Worm (Caenorhabditis elegans): ENCODE results near the gene F13B6.1.
A peak's percentile ranks its signal among the peaks of the same experiment; 100 is the strongest.

Gene F13B6.1

DNA sequence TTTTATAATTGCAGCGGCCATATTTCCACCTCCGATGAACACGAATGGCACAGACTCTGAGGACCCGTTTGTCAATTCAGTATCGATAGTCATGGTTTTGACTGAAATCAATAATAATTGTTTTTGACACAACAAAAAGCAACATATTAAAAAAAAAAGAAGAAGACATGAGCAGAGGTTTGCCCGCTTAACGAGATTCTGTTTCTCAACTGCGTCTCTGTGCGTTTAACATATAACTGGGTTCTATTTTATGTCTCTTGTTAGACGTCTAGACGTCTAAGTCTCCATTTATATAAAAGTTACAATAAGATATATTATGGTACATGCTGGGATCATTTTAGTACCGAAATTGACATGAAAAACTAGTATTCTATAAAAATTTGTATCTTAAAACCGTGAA, 20.9 kb downstream of the F13B6.1 start, which contains the start of gene pycr-4:
Gene pycr-4, minus strand, starts transcription at position 101 of the 400 bp plus-strand sequence.
- TF ChIP-seq Y95B8A.8 (GFP tag; IDR thresholded peaks at IDR 0.05) (no peak), hmg-1.2 (GFP tag; IDR thresholded peaks at IDR 0.05) (peak; percentile 36; the same call in 1 of the 2 replicates), lag-1 (GFP tag; IDR thresholded peaks at IDR 0.05) (no peak), lir-1 (GFP tag; conservative IDR thresholded peaks at IDR 0.05) (no peak), ztf-3 (GFP tag; optimal IDR thresholded peaks at IDR 0.05) (no peak)

DNA sequence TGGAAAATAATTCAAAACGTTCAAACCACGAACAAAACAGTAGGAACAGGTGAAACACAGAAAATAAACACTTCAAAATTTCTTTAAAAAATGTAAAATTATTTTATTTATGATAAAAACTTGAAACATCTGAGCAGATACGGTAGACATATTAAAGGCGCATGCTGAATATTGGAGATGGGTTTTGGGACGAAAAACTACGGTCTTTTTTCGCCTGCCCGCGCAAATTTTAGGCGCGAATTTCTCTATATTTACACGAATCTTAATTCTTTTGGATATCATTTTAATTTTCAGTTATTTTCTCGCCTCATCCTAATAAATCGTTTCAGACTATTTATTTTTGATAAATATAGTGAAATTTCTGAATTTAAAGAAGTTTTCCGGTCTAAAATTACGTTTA, 21.4 kb downstream of the F13B6.1 start:
- TF ChIP-seq K11D2.4 (GFP tag; IDR thresholded peaks at IDR 0.05) (no peak), D2030.7 (GFP tag; IDR thresholded peaks at IDR 0.05) (peak; percentile 93), xnd-1 (tag; optimal IDR thresholded peaks at IDR 0.05) (peak; percentile 95), tlf-1 (GFP tag; optimal IDR thresholded peaks at IDR 0.05) (peak; percentile 79), unc-62 (GFP tag; optimal IDR thresholded peaks at IDR 0.05) (no peak), F23B12.7 (tag; optimal IDR thresholded peaks at IDR 0.05; ENCODE audit: insufficient read depth) (no peak), rec-8 (tag; optimal IDR thresholded peaks at IDR 0.05) (no peak), ceh-27 (GFP tag; optimal IDR thresholded peaks at IDR 0.05) (no peak), C06A6.2 (GFP tag; conservative IDR thresholded peaks at IDR 0.05) (no peak), let-607 (tag; optimal IDR thresholded peaks at IDR 0.05) (no peak), C17E4.6 (GFP tag; IDR thresholded peaks at IDR 0.05) (peak; percentile 59; the same call in 1 of the 2 replicates), F39B2.1 (GFP tag; IDR thresholded peaks at IDR 0.05) (no peak), hsf-1 (GFP tag; IDR thresholded peaks at IDR 0.05) (peak; percentile 73; the same call in 1 of the 2 replicates), repo-1 (tag; optimal IDR thresholded peaks at IDR 0.05) (no peak), pbrm-1 (GFP tag; IDR thresholded peaks at IDR 0.05) (peak; percentile 90), lin-35 (GFP tag; optimal IDR thresholded peaks at IDR 0.05) (peak in 2 of 3 experiments; percentile 25 to 64), zfh-2 (GFP tag; conservative IDR thresholded peaks at IDR 0.05) (no peak), K12H6.12 (tag; optimal IDR thresholded peaks at IDR 0.05) (no peak), hlh-26 (GFP tag; conservative IDR thresholded peaks at IDR 0.05) (no peak), hlh-12 (tag; optimal IDR thresholded peaks at IDR 0.05) (no peak), chd-7 (tag; optimal IDR thresholded peaks at IDR 0.05) (no peak), madf-8 (GFP tag; conservative IDR thresholded peaks at IDR 0.05) (peak; percentile 95), nfyb-1 (GFP tag; IDR thresholded peaks at IDR 0.05) (no peak), ekl-4 (GFP tag; IDR thresholded peaks at IDR 0.05) (peak; percentile 72), Y67H2A.10 (GFP tag; conservative IDR thresholded peaks at IDR 0.05) (peak; percentile 56; the same call in 1 of the 2 replicates), Y95B8A.8 (GFP tag; IDR thresholded peaks at IDR 0.05) (peak; percentile 92), bed-2 (GFP tag; IDR thresholded peaks at IDR 0.05) (no peak), egl-18 (GFP tag; IDR thresholded peaks at IDR 0.05) (no peak), Y53G8AR.9 (GFP tag; conservative IDR thresholded peaks at IDR 0.05) (0 out of 2 replicates have a peak, but pooled peaks have one; percentile 42), ZK185.1 (tag; optimal IDR thresholded peaks at IDR 0.05; ENCODE audit: poor library complexity, severe bottlenecking) (no peak), bed-1 (GFP tag; IDR thresholded peaks at IDR 0.05) (no peak), ccch-3 (GFP tag; optimal IDR thresholded peaks at IDR 0.05) (no peak), sptf-2 (GFP tag; optimal IDR thresholded peaks at IDR 0.05) (no peak), mel-28 (tag; optimal IDR thresholded peaks at IDR 0.05; ENCODE audit: borderline replicate concordance) (no peak), snpc-4 (GFP tag; optimal IDR thresholded peaks at IDR 0.05) (peak; percentile 77), snpc-4 (tag; optimal IDR thresholded peaks at IDR 0.05) (peak in 3 of 4 experiments; percentile 40 to 61 (median 41)), fkh-3 (tag; optimal IDR thresholded peaks at IDR 0.05) (no peak), ztf-6 (GFP tag; IDR thresholded peaks at IDR 0.05) (no peak), lsl-1 (GFP tag; optimal IDR thresholded peaks at IDR 0.05) (peak; percentile 98), B0035.1 (tag; optimal IDR thresholded peaks at IDR 0.05) (no peak), let-526 (GFP tag; IDR thresholded peaks at IDR 0.05) (no peak), pha-4 (tag; optimal IDR thresholded peaks at IDR 0.05) (no peak)

All from whole organism, young adult.